Worm (Caenorhabditis elegans) whole organism, L4/young adult: ENCODE data around the gene T12G3.2.
A peak's percentile ranks its signal among the peaks of the same experiment; 100 is the strongest.

Experiments
- W03F9.2 ChIP-seq: fragments of 150-350 bp; optimal IDR thresholded peaks from 2 replicates; lab custom pipeline; 2014; ENCODE audit warnings: missing biosample characterization, missing genetic modification characterization
- dao-5 ChIP-seq: sonication (generic microtip); optimal IDR thresholded peaks from 2 replicates; lab custom pipeline; 2016; ENCODE audit warnings: missing genotype, missing genetic modification characterization, moderate library complexity, missing compliant biosample characterization
- him-1 ChIP-seq: sonication (generic microtip); optimal IDR thresholded peaks from 2 replicates; lab custom pipeline; 2016; ENCODE audit warnings: missing genotype, missing genetic modification reagents, missing genetic modification characterization, missing compliant biosample characterization

T12G3.2 gene

ce11 chrIV:12036924-12037323 is 9.8 kb downstream of the T12G3.2 start:
- TF ChIP-seq W03F9.2 (tag; lab: Kevin White, UChicago), result peak; percentile 39
- TF ChIP-seq dao-5, result no peak

DNA sequence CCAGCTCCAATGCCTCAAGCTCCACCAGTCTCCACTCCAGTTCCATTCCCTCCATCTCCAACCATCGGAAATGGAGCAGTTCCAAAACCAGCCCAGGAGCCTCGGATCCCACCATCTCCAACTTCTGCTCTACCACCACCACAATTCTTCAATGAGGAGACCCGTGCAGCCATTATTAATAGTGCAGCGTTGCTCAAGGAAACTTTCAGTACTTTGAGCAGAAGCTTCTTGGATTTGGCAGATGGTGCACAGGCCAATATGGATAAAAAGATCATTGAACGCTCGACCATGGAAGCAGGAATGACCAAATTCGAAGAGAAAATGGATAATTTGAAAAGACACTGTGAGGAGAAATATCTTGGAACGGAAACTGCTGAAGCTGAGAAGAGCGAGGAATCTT is 11.3 kb downstream of the T12G3.2 start:
- TF ChIP-seq W03F9.2 (tag; lab: Kevin White, UChicago) (no peak), dao-5 (no peak), him-1 (tag; lab: Kevin White, UChicago) (no peak)

ce11 chrIV:12034776-12035175 is 12.0 kb downstream of the T12G3.2 start:
- TF ChIP-seq dao-5, result no peak
- no peak for TF ChIP-seq him-1 (tag; lab: Kevin White, UChicago)
- TF ChIP-seq W03F9.2 (tag; lab: Kevin White, UChicago), result no peak

DNA sequence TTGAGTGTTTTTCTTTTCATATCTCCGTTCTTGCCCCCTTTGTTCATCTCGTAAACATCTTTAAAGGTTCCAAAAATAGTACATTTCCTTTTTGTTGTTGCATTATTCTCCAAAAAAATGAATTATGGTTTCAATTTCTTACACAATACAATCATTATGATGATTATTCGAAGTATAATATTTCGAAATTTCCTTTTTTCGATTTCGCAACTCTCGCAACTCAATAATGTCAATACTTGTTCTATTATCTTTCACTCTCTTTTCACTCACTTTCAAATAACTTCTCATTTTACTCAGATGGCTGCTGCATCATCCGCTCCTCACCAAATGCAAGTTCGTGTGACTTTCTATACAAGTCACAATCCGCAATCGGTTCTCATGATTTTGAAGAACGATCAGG is 12.8 kb downstream of the T12G3.2 start, which contains the start of gene sqst-1:
Gene sqst-1 (plus strand): TSS at position 298 of the 400 bp plus-strand sequence.
- no peak for TF ChIP-seq him-1 (tag; lab: Kevin White, UChicago)
- peak; percentile 12 for TF ChIP-seq W03F9.2 (tag; lab: Kevin White, UChicago)
- no peak for TF ChIP-seq dao-5

ce11 chrIV:12032383-12032782 is 14.4 kb downstream of the T12G3.2 start:
- TF ChIP-seq him-1 (tag; lab: Kevin White, UChicago) (peak; percentile 8), dao-5 (peak; percentile 66), W03F9.2 (tag; lab: Kevin White, UChicago) (peak; percentile 2)

ce11 chrIV:12031003-12031402 is 15.8 kb downstream of the T12G3.2 start, which contains the start of the genes T12G3.6 and mrpl-51:
Gene T12G3.6, minus strand, starts transcription at chrIV:12031271.
Gene mrpl-51, plus strand, starts transcription at chrIV:12031324.
- no peak for TF ChIP-seq W03F9.2 (tag; lab: Kevin White, UChicago)

DNA sequence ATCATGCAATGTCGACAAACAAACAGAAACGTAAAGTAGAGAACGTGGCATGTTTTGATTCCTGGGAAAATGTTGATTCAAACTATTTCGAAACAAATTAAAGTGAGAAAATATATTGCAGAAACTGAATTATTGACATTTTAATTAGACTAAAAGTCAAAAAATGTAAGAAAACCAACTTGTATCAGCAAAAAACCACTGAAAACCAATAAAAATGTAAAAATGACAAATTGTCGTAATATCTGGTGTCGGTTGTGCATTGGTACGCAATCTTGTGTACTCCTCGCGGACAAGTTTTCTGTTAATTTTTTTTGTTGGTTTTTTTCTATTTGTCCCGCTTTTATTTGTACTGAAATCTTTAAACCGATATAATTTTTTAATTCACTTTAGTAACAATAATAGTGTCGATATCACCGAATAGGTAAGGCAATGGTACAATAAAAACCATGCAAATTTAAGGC is 17.0 kb downstream of the T12G3.2 start, which contains the start of gene T12G3.11:
Gene T12G3.11 (minus strand): TSS at position 51 of the 461 bp plus-strand sequence.
- TF ChIP-seq W03F9.2 (tag; lab: Kevin White, UChicago) (peak; percentile 58), him-1 (tag; lab: Kevin White, UChicago) (no peak)

- TF ChIP-seq W03F9.2 (tag; lab: Kevin White, UChicago) (no peak), him-1 (tag; lab: Kevin White, UChicago) (no peak), dao-5 (no peak)
These were observed 17.7 kb downstream of the T12G3.2 start, which contains the start of gene tgn-38 for ce11 chrIV:12029074-12029473. Gene tgn-38, minus strand, starts transcription at chrIV:12029174.

DNA sequence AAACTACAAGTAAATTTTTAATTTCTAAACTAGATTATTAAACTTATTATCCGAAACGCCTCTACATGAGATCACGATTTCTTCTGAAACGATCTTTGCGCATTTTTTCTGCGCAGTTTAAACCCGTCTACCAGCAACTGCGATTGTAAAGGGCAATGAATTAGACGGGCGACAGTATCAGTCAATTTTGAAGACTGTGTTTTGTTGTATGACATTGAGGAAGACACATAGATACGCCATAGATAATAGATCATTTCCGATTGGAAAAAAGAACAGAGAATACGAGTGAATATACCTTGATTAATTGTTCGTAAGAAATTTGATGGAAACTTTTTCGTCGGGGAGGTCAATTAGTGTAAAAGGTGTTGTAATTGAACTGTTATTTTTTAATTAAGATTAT is 25.4 kb downstream of the T12G3.2 start:
- TF ChIP-seq dao-5 (no peak), W03F9.2 (tag; lab: Kevin White, UChicago) (no peak), him-1 (tag; lab: Kevin White, UChicago) (no peak)

DNA sequence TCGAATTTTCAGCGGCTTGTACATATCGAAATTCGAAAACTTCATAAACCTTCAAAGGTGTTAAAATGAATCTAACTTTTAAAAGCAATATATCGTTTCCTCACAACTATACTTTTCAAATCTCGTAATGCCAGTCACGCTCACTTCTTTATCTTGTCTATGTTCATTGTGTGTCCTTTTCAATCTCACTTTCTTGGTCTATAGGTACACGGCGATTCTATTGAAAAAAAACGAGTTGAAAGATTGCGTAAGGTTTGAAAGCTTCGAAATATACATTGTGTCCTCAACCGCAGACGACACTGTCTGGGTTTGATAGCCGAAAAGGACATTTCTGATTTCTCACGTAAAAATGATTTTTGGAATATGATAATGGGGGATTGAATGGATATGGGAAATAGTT is 27.8 kb downstream of the T12G3.2 start:
- no peak for TF ChIP-seq W03F9.2 (tag; lab: Kevin White, UChicago)
- TF ChIP-seq him-1 (tag; lab: Kevin White, UChicago), result no peak
- no peak for TF ChIP-seq dao-5

DNA sequence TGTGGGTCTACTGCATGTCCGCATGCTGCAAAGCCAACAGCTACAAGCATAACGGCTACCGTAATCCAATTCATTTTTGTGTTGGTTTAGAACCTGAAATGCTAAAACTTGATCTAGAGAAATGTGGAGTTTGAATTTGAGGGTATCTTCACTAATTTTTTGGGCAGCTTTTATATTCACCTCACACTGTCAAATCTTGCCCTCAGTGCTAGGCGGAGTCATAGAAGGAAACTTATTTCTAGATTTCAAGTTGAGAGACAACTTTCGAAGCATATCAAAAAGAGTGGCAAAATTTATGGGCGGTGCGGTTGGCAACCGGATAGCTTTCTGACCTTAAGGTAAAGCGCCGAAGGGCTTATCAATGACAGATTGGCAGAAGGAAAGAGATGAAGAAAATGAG is 31.2 kb downstream of the T12G3.2 start, which contains the start of gene lips-6:
Gene lips-6 (minus strand): TSS at position 101 of the 400 bp plus-strand sequence.
- no peak for TF ChIP-seq W03F9.2 (tag; lab: Kevin White, UChicago)
- no peak for TF ChIP-seq him-1 (tag; lab: Kevin White, UChicago)
- no peak for TF ChIP-seq dao-5

DNA sequence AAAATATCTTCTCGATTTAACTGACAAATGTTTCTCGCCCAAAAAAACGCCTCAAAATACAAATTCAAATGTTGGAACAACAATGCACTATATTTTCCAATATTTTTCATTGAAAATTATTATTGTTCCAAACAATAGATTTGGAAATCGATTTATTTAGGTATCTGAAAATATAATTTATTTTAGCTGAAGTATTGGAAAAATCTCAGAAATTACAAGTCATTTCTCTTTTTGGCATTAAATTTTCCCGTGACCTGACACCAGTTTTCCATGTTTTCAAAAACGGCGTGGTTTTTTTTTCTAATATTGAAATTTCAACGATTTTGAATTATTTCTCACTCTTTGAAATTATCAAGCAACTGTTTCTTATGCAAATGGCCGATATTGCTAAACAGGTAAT is 33.6 kb downstream of the T12G3.2 start, which contains the start of gene spe-17:
Gene spe-17 (plus strand): TSS at position 301 of the 400 bp plus-strand sequence.
- TF ChIP-seq him-1 (tag; lab: Kevin White, UChicago) (no peak), W03F9.2 (tag; lab: Kevin White, UChicago) (no peak), dao-5 (no peak)

DNA sequence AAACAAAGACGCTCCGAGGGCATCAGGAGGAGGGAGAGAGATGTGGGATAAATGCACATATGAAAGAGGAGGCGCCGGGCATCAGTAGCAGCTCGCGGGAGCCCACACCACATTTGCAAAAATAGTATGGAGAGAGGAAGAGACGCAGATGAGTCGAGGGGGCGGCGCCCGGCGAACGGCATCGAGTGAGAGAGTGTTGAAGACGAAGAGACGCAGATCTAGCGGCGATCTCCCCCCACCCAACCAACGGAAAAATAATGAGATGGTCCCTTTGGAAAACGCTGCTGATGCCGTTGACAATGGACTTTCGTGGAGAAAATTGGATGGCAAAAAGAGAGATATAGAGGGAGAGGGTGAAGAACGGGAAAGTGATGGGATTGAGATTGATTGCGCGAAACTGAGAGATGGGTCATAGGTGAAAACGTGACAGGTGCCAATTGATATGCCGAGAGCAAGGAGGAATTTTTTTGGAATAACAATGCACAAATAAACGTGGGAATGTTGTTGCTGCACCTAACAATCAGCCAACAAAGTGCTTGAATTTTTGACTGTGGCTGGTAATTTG is 34.2 kb downstream of the T12G3.2 start:
- TF ChIP-seq W03F9.2 (tag; lab: Kevin White, UChicago) (no peak), him-1 (tag; lab: Kevin White, UChicago) (no peak), dao-5 (no peak)

- TF ChIP-seq him-1 (tag; lab: Kevin White, UChicago) (no peak), dao-5 (no peak), W03F9.2 (tag; lab: Kevin White, UChicago) (no peak)
These were observed 35.9 kb downstream of the T12G3.2 start, which contains the start of the genes ZK617.26 and unc-22 for ce11 chrIV:12010859-12011258. Gene ZK617.26, minus strand, starts transcription at chrIV:12010959. Gene unc-22, minus strand, starts transcription at chrIV:12011007.

- no peak for TF ChIP-seq him-1 (tag; lab: Kevin White, UChicago)
- no peak for TF ChIP-seq dao-5
- no peak for TF ChIP-seq W03F9.2 (tag; lab: Kevin White, UChicago)
These were observed 36.4 kb downstream of the T12G3.2 start for ce11 chrIV:12010377-12010776.
